Fruit fly (Drosophila melanogaster) whole organism, embryonic: ENCODE measurements around the gene Rnb.

ENCODE experiments used
- Bdp1 ChIP-seq: fragments of 200-800 bp; sonication (Bioruptor generic); optimal IDR thresholded peaks from 3 replicates; lab custom pipeline; 2016; ENCODE audit warnings: missing biosample characterization, missing genetic modification characterization
- CG10267 ChIP-seq: fragments of 200-800 bp; sonication (Bioruptor generic); optimal IDR thresholded peaks from 2 replicates; lab custom pipeline; 2018; ENCODE audit warnings: missing biosample characterization, mild to moderate bottlenecking, missing genetic modification characterization, moderate library complexity
- CG10654 ChIP-seq: fragments of 200-800 bp; sonication (Bioruptor generic); optimal IDR thresholded peaks from 2 replicates; lab custom pipeline; 2016; ENCODE audit warnings: missing biosample characterization, missing genetic modification characterization
- CG11085 ChIP-seq: fragments of 200-800 bp; sonication (Bioruptor generic); IDR thresholded peaks from 2 replicates; pipeline ENCODE4 v1.3.6; 2022; ENCODE audit warnings: missing biosample characterization, missing genetic modification characterization
- CG11696 ChIP-seq: fragments of 200-800 bp; sonication (Bioruptor generic); IDR thresholded peaks from 2 replicates; pipeline ENCODE4 v1.3.6; 2022; ENCODE audit warnings: missing biosample characterization, missing genetic modification characterization
- CG12769 ChIP-seq: fragments of 200-800 bp; sonication (Bioruptor generic); optimal IDR thresholded peaks from 2 replicates; lab custom pipeline; 2019; ENCODE audit warnings: missing biosample characterization, mild to moderate bottlenecking, missing genetic modification characterization, moderate library complexity
- CG13424 ChIP-seq: fragments of 200-800 bp; sonication (Bioruptor generic); optimal IDR thresholded peaks from 2 replicates; lab custom pipeline; 2019; ENCODE audit warnings: missing biosample characterization, mild to moderate bottlenecking, missing genetic modification characterization, moderate library complexity
- CG14860 ChIP-seq: fragments of 200-800 bp; sonication (Bioruptor generic); IDR thresholded peaks from 3 replicates; pipeline ENCODE4 v1.3.6; 2022; ENCODE audit warnings: missing biosample characterization, missing genetic modification characterization; ENCODE audit not compliant: partially characterized antibody
- CG15011 ChIP-seq: fragments of 200-800 bp; sonication (Bioruptor generic); optimal IDR thresholded peaks from 3 replicates; lab custom pipeline; 2018; ENCODE audit warnings: missing biosample characterization, mild to moderate bottlenecking, missing genetic modification characterization
- CG15479 ChIP-seq: fragments of 200-800 bp; sonication (Bioruptor generic); optimal IDR thresholded peaks from 3 replicates; lab custom pipeline; 2019; ENCODE audit warnings: missing biosample characterization, mild to moderate bottlenecking, missing genetic modification characterization, moderate library complexity
- CG16813 ChIP-seq: fragments of 200-800 bp; sonication (Bioruptor generic); IDR thresholded peaks from 3 replicates; pipeline ENCODE4 v1.3.6; 2022; ENCODE audit warnings: missing biosample characterization, missing genetic modification characterization; ENCODE audit not compliant: partially characterized antibody
- CG17568 ChIP-seq: fragments of 200-800 bp; sonication (Bioruptor generic); optimal IDR thresholded peaks from 2 replicates; lab custom pipeline; 2018; ENCODE audit warnings: missing biosample characterization, mild to moderate bottlenecking, missing genetic modification characterization, moderate library complexity
- CG17612 ChIP-seq: fragments of 200-800 bp; sonication (Bioruptor generic); IDR thresholded peaks from 2 replicates; pipeline ENCODE4 v1.3.6; 2022; ENCODE audit warnings: missing biosample characterization, missing genetic modification characterization
- CG18011 ChIP-seq: fragments of 200-800 bp; sonication (Bioruptor generic); optimal IDR thresholded peaks from 2 replicates; lab custom pipeline; 2017; ENCODE audit warnings: missing biosample characterization, missing genetic modification characterization, mild to moderate bottlenecking, moderate library complexity, missing genotype
- CG30431 ChIP-seq: fragments of 200-800 bp; sonication (Bioruptor generic); optimal IDR thresholded peaks from 2 replicates; lab custom pipeline; 2017; ENCODE audit warnings: missing biosample characterization, missing genetic modification characterization
- CG3065 ChIP-seq: fragments of 200-800 bp; sonication (Bioruptor generic); optimal IDR thresholded peaks from 2 replicates; lab custom pipeline; 2016; ENCODE audit warnings: missing biosample characterization, missing genetic modification characterization
- CG32532 ChIP-seq: fragments of 200-800 bp; sonication (Bioruptor generic); IDR thresholded peaks from 2 replicates; pipeline ENCODE4 v1.3.6; 2022; ENCODE audit warnings: missing biosample characterization, missing genetic modification characterization
- CG4707 ChIP-seq: fragments of 200-800 bp; sonication (Bioruptor generic); optimal IDR thresholded peaks from 2 replicates; lab custom pipeline; 2018; ENCODE audit warnings: missing biosample characterization, mild to moderate bottlenecking, missing genetic modification characterization, moderate library complexity
- CG6175 ChIP-seq: fragments of 200-800 bp; sonication (Bioruptor generic); IDR thresholded peaks from 3 replicates; pipeline ENCODE4 v1.3.6; 2022; ENCODE audit warnings: missing biosample characterization, missing genetic modification characterization
- CG7556 ChIP-seq: fragments of 200-800 bp; sonication (Bioruptor generic); optimal IDR thresholded peaks from 2 replicates; lab custom pipeline; 2017; ENCODE audit warnings: missing biosample characterization, mild to moderate bottlenecking, missing genetic modification characterization
- CG7963 ChIP-seq: fragments of 200-800 bp; sonication (Bioruptor generic); IDR thresholded peaks from 3 replicates; pipeline ENCODE4 v1.3.6; 2022; ENCODE audit warnings: missing biosample characterization, missing genetic modification characterization; ENCODE audit not compliant: partially characterized antibody
- CG9932 ChIP-seq: fragments of 200-800 bp; sonication (Bioruptor generic); IDR thresholded peaks from 2 replicates; pipeline ENCODE4 v1.3.6; 2022; ENCODE audit warnings: missing biosample characterization, missing genetic modification characterization
- D19A ChIP-seq: fragments of 200-800 bp; optimal IDR thresholded peaks from 3 replicates; lab custom pipeline; 2019; ENCODE audit warnings: missing biosample characterization, mild to moderate bottlenecking, missing genetic modification characterization, moderate library complexity
- Dbx ChIP-seq: fragments of 200-800 bp; sonication (Bioruptor generic); IDR thresholded peaks from 3 replicates; pipeline ENCODE4 v1.3.6; 2022; ENCODE audit warnings: missing biosample characterization, missing genetic modification characterization
- Dfd ChIP-seq, 2 experiments: fragments of >200 bp; optimal IDR thresholded peaks; 2 replicates each; lab custom pipeline; 2017; ENCODE audit warnings: missing biosample characterization in 2 of 2, missing genetic modification characterization in 2 of 2
- Dll ChIP-seq: fragments of 200-800 bp; sonication (Bioruptor generic); IDR thresholded peaks from 4 replicates; pipeline ENCODE4 v1.3.6; 2022; ENCODE audit warnings: missing biosample characterization, missing genetic modification characterization; ENCODE audit not compliant: partially characterized antibody
- Dp ChIP-seq: fragments of 200-800 bp; sonication (Bioruptor generic); optimal IDR thresholded peaks from 2 replicates; lab custom pipeline; 2018; ENCODE audit warnings: missing biosample characterization, mild to moderate bottlenecking, missing genetic modification characterization, moderate library complexity
- Ets97D ChIP-seq: fragments of 200-800 bp; sonication (Bioruptor generic); optimal IDR thresholded peaks from 3 replicates; lab custom pipeline; 2016; ENCODE audit warnings: missing biosample characterization, missing genetic modification characterization
- MBD-R2 ChIP-seq: fragments of 200-800 bp; sonication (Bioruptor generic); IDR thresholded peaks from 2 replicates; pipeline ENCODE4 v1.3.6; 2022; ENCODE audit warnings: missing biosample characterization, missing genetic modification characterization
- Max ChIP-seq: fragments of 200-800 bp; sonication (Bioruptor generic); optimal IDR thresholded peaks from 2 replicates; lab custom pipeline; 2016; ENCODE audit warnings: missing biosample characterization, mild to moderate bottlenecking, missing genetic modification characterization
- Sox102F ChIP-seq: fragments of 200-800 bp; sonication (Bioruptor generic); optimal IDR thresholded peaks from 2 replicates; lab custom pipeline; 2018; ENCODE audit warnings: missing biosample characterization, mild to moderate bottlenecking, missing genetic modification characterization, moderate library complexity
- aop ChIP-seq: fragments of 200-800 bp; sonication (Bioruptor generic); IDR thresholded peaks from 2 replicates; pipeline ENCODE4 v1.3.6; 2022; ENCODE audit warnings: missing biosample characterization, missing genetic modification characterization
- bab2 ChIP-seq: fragments of 200-800 bp; sonication (Bioruptor generic); optimal IDR thresholded peaks from 2 replicates; lab custom pipeline; 2016; ENCODE audit warnings: missing biosample characterization, missing genetic modification characterization
- bcd ChIP-seq: fragments of 200-800 bp; sonication (Bioruptor generic); optimal IDR thresholded peaks from 2 replicates; lab custom pipeline; 2017; ENCODE audit warnings: missing biosample characterization, mild to moderate bottlenecking, missing genetic modification characterization
- cg ChIP-seq: fragments of 200-800 bp; sonication (Bioruptor generic); optimal IDR thresholded peaks from 3 replicates; lab custom pipeline; 2019; ENCODE audit warnings: missing biosample characterization, mild to moderate bottlenecking, missing genetic modification characterization, moderate library complexity
- chn ChIP-seq: fragments of 200-800 bp; sonication (Bioruptor generic); optimal IDR thresholded peaks from 2 replicates; lab custom pipeline; 2016; ENCODE audit warnings: missing biosample characterization, missing genetic modification characterization
- ci ChIP-seq: fragments of 200-800 bp; sonication (Bioruptor generic); IDR thresholded peaks from 3 replicates; pipeline ENCODE4 v1.3.6; 2022; ENCODE audit warnings: missing biosample characterization, missing genetic modification characterization
- dimm ChIP-seq: fragments of 200-800 bp; sonication (Bioruptor generic); IDR thresholded peaks from 2 replicates; pipeline ENCODE4 v1.3.6; 2022; ENCODE audit warnings: missing biosample characterization, missing genetic modification characterization
- fru ChIP-seq: fragments of >200 bp; optimal IDR thresholded peaks from 2 replicates; lab custom pipeline; 2017
- ftz-f1 ChIP-seq: fragments of 200-800 bp; sonication (Bioruptor generic); optimal IDR thresholded peaks from 2 replicates; lab custom pipeline; 2016; ENCODE audit warnings: missing biosample characterization, missing genetic modification characterization
- fu2 ChIP-seq: fragments of 200-800 bp; sonication (Bioruptor generic); optimal IDR thresholded peaks from 2 replicates; lab custom pipeline; 2016; ENCODE audit warnings: missing biosample characterization, missing genetic modification characterization
- grau ChIP-seq: fragments of 200-800 bp; optimal IDR thresholded peaks from 3 replicates; lab custom pipeline; 2019; ENCODE audit warnings: missing biosample characterization, mild to moderate bottlenecking, missing genetic modification characterization, moderate library complexity
- gsb-n ChIP-seq: fragments of 200-800 bp; sonication (Bioruptor generic); optimal IDR thresholded peaks from 3 replicates; lab custom pipeline; 2018; ENCODE audit warnings: missing biosample characterization, mild to moderate bottlenecking, missing genetic modification characterization
- lmd ChIP-seq: fragments of 200-800 bp; sonication (Bioruptor generic); IDR thresholded peaks from 2 replicates; pipeline ENCODE4 v1.3.6; 2022; ENCODE audit warnings: missing biosample characterization, missing genetic modification characterization
- luna ChIP-seq: fragments of 200-800 bp; sonication (Bioruptor generic); optimal IDR thresholded peaks from 2 replicates; lab custom pipeline; 2016; ENCODE audit warnings: missing biosample characterization, missing genetic modification characterization
- maf-S ChIP-seq: fragments of 200-800 bp; sonication (Bioruptor generic); optimal IDR thresholded peaks from 2 replicates; lab custom pipeline; 2016; ENCODE audit warnings: missing biosample characterization, missing genetic modification characterization
- pan ChIP-seq, 4 experiments: fragments of >200 bp in 3 of 4; fragments of 200-800 bp in 1 of 4; sonication (Bioruptor generic) in 1 of 4; optimal IDR thresholded peaks in 3 of 4; IDR thresholded peaks in 1 of 4; 2 replicates each; pipeline versions ENCODE4 v1.3.6 to Lab custom; 2017 to 2022; ENCODE audit warnings: missing biosample characterization in 2 of 4, missing genetic modification characterization in 2 of 4, mixed read lengths in 1 of 4
- sd ChIP-seq: fragments of 200-800 bp; sonication (Bioruptor generic); optimal IDR thresholded peaks from 3 replicates; lab custom pipeline; 2018; ENCODE audit warnings: missing biosample characterization, mild to moderate bottlenecking, missing genetic modification characterization, moderate library complexity
- unc-4 ChIP-seq: fragments of 200-800 bp; sonication (Bioruptor generic); IDR thresholded peaks from 2 replicates; pipeline ENCODE4 v1.3.6; 2022; ENCODE audit warnings: missing biosample characterization, missing genetic modification characterization; ENCODE audit not compliant: partially characterized antibody
- zen ChIP-seq: fragments of 200-800 bp; sonication (Bioruptor generic); optimal IDR thresholded peaks from 3 replicates; lab custom pipeline; 2018; ENCODE audit warnings: missing biosample characterization, mild to moderate bottlenecking, missing genetic modification characterization, moderate library complexity

Gene Rnb

dm6 chr3R:29773833-29774324 is 25.3 kb downstream of the Rnb start (continued):
- no peak for TF ChIP-seq dimm (GFP tag; lab: Robert Waterston, UW)
- peak; percentile 38 for TF ChIP-seq CG10654 (GFP tag; lab: Kevin White, UChicago)
- TF ChIP-seq ftz-f1 (GFP tag; lab: Kevin White, UChicago) = no peak
- TF ChIP-seq zen (tag; lab: Kevin White, UChicago) = peak; percentile 15
- peak; percentile 90 for TF ChIP-seq CG12769 (tag; lab: Kevin White, UChicago)
- peak; percentile 41 for TF ChIP-seq luna (GFP tag; lab: Kevin White, UChicago)
- no peak for TF ChIP-seq CG17568 (GFP tag; lab: Kevin White, UChicago)
- peak; percentile 87 for TF ChIP-seq grau (tag; lab: Kevin White, UChicago)
- no peak for TF ChIP-seq cg (GFP tag; lab: Kevin White, UChicago)
- peak; percentile 25 for TF ChIP-seq CG18011 (GFP tag; lab: Kevin White, UChicago)
- peak; percentile 57 for TF ChIP-seq Max (GFP tag; lab: Kevin White, UChicago)
- TF ChIP-seq maf-S (GFP tag; lab: Kevin White, UChicago) = peak; percentile 71
- peak; percentile 77 for TF ChIP-seq Sox102F (GFP tag; lab: Kevin White, UChicago)
- TF ChIP-seq CG11696 (GFP tag; lab: Robert Waterston, UW) = no peak
- 0 out of 2 replicates have a peak, but pooled peaks have one; percentile 28 for TF ChIP-seq CG11085
- TF ChIP-seq chn (GFP tag; lab: Kevin White, UChicago) = peak; percentile 53
- TF ChIP-seq CG32532 = peak; percentile 82
- TF ChIP-seq CG15479 = no peak
- TF ChIP-seq CG14860 = no peak
- TF ChIP-seq bcd (GFP tag; lab: Kevin White, UChicago) = peak; percentile 74
- TF ChIP-seq fru (lab: Kevin White, UChicago) = no peak
- no peak for TF ChIP-seq CG4707 (GFP tag; lab: Kevin White, UChicago)
- peak; percentile 54 for TF ChIP-seq Bdp1 (GFP tag; lab: Kevin White, UChicago)
- peak; percentile 76 for TF ChIP-seq bab2 (GFP tag; lab: Kevin White, UChicago)
- TF ChIP-seq CG7556 = peak; percentile 56
- peak; percentile 85 for TF ChIP-seq fu2 (GFP tag; lab: Kevin White, UChicago)
- TF ChIP-seq CG17612 = 0 out of 2 replicates have a peak, but pooled peaks have one; percentile 48
- TF ChIP-seq Ets97D (GFP tag; lab: Kevin White, UChicago) = peak; percentile 31
- TF ChIP-seq Dll (GFP tag; lab: Robert Waterston, UW) = no peak
- peak; percentile 77 for TF ChIP-seq CG13424 (tag; lab: Kevin White, UChicago)
- no peak for TF ChIP-seq CG3065 (GFP tag; lab: Kevin White, UChicago)
- no peak for TF ChIP-seq CG10267 (tag; lab: Kevin White, UChicago)
- TF ChIP-seq ci (GFP tag; lab: Robert Waterston, UW) = peak; percentile 59
- peak; percentile 71; the same call in 2 of the 3 replicates for TF ChIP-seq CG6175 (GFP tag; lab: Robert Waterston, UW)
- no peak for TF ChIP-seq pan (optimal IDR thresholded peaks at IDR 0.05; lab: Kevin White, UChicago)
- peak in 1 of 2 experiments; percentile 52 for TF ChIP-seq pan (GFP tag; optimal IDR thresholded peaks at IDR 0.05 in 1 of 2, IDR thresholded peaks at IDR 0.05 in 1 of 2)
- TF ChIP-seq Dp (GFP tag; lab: Kevin White, UChicago) = no peak
- no peak for TF ChIP-seq gsb-n
- TF ChIP-seq CG15011 = peak; percentile 55
- no peak for TF ChIP-seq CG7963
- no peak for TF ChIP-seq CG16813 (GFP tag; lab: Robert Waterston, UW)
- peak; percentile 56; the same call in 1 of the 2 replicates for TF ChIP-seq MBD-R2 (GFP tag; lab: Robert Waterston, UW)
- no peak for TF ChIP-seq unc-4
- TF ChIP-seq sd (tag; lab: Kevin White, UChicago) = no peak
- TF ChIP-seq Dbx = peak; percentile 85
- TF ChIP-seq CG30431 (GFP tag; lab: Kevin White, UChicago) = peak; percentile 59
- no peak for TF ChIP-seq aop (GFP tag; lab: Robert Waterston, UW)
- peak; percentile 72 for TF ChIP-seq CG9932 (GFP tag; lab: Robert Waterston, UW)
- no peak for TF ChIP-seq Dfd (GFP tag; optimal IDR thresholded peaks at IDR 0.05; lab: Kevin White, UChicago)
- peak; percentile 87 for TF ChIP-seq lmd (GFP tag; lab: Robert Waterston, UW)
- peak; percentile 98 for TF ChIP-seq D19A (tag; lab: Kevin White, UChicago)
